Worm (Caenorhabditis elegans): ENCODE measurements around the gene spp-21.

Gene spp-21

DNA sequence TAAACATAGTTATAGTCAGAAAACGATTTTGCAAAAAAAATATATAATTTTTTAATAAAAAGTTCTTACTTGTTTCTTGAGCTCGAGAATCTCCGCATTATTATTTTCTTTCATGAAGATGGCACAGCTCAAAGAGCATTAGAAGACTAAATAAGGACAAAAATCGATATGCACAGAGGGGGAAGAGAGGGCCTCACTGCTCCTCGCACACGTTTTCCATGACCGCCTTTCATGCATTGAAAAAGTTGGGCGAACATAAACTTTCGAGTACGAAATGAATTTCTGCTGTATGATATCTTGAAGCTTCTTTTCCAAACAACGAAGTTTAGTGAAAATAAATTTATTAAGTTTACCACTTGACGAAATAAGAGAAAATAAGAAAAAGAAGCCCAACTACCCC lies 21.3 kb downstream of the spp-21 start, which contains the start of gene ccdc-149:
TSS of gene ccdc-149 (minus strand) at position 221 of the 400 bp plus-strand sequence.
- TF ChIP-seq sptf-1 (tag; optimal IDR thresholded peaks at IDR 0.05) (no peak), unc-62 (GFP tag; optimal IDR thresholded peaks at IDR 0.05) (no peak), lsy-2 (tag; optimal IDR thresholded peaks at IDR 0.05) (no peak), ceh-43 (GFP tag; optimal IDR thresholded peaks at IDR 0.05) (no peak), nhr-2 (tag; optimal IDR thresholded peaks at IDR 0.05) (no peak), hlh-1 (tag; optimal IDR thresholded peaks at IDR 0.05) (no peak), unc-120 (tag; optimal IDR thresholded peaks at IDR 0.05; ENCODE audit: poor library complexity, severe bottlenecking) (no peak), elt-1 (tag; optimal IDR thresholded peaks at IDR 0.05; ENCODE audit: borderline replicate concordance, insufficient read depth) (no peak), ham-2 (GFP tag; optimal IDR thresholded peaks at IDR 0.05) (no peak), cnd-1 (tag; optimal IDR thresholded peaks at IDR 0.05) (no peak), drap-1 (GFP tag; optimal IDR thresholded peaks at IDR 0.05) (no peak), ceh-39 (tag; optimal IDR thresholded peaks at IDR 0.05) (no peak), elt-3 (tag; optimal IDR thresholded peaks at IDR 0.05) (no peak), nhr-12 (tag; optimal IDR thresholded peaks at IDR 0.05) (no peak), flh-1 (GFP tag; optimal IDR thresholded peaks at IDR 0.05) (no peak), nhr-237 (tag; optimal IDR thresholded peaks at IDR 0.05) (no peak), lin-32 (GFP tag; optimal IDR thresholded peaks at IDR 0.05) (no peak), nhr-28 (tag; optimal IDR thresholded peaks at IDR 0.05) (no peak)

DNA sequence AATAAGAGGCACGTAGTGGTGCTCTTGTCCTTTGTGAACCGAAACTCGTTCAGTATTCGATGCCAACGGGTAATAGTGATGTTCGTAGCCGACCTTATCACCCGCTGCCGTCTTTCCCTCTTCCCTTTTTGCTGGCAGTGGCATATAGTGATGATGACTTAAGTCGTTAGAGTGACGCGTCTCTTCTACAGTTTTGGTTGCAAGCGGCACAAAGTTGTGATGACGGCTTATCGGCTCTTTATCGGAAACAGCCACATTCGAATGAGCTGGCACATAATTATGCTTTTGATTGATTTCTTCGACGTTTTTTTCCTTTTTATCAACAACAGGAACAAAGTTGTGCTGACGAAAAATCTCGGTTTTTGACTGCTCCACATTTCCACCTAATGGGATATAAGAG lies 25.5 kb downstream of the spp-21 start:
- TF ChIP-seq drap-1 (GFP tag; optimal IDR thresholded peaks at IDR 0.05) (no peak), sem-2 (GFP tag; optimal IDR thresholded peaks at IDR 0.05) (no peak), elt-3 (tag; optimal IDR thresholded peaks at IDR 0.05) (no peak), nhr-76 (tag; optimal IDR thresholded peaks at IDR 0.05) (no peak), M03D4.4 (tag; optimal IDR thresholded peaks at IDR 0.05) (no peak), snpc-4 (tag; optimal IDR thresholded peaks at IDR 0.05) (no peak), nhr-2 (tag; optimal IDR thresholded peaks at IDR 0.05) (no peak), ceh-39 (tag; optimal IDR thresholded peaks at IDR 0.05) (no peak), elt-1 (tag; optimal IDR thresholded peaks at IDR 0.05; ENCODE audit: borderline replicate concordance, insufficient read depth) (no peak)

DNA sequence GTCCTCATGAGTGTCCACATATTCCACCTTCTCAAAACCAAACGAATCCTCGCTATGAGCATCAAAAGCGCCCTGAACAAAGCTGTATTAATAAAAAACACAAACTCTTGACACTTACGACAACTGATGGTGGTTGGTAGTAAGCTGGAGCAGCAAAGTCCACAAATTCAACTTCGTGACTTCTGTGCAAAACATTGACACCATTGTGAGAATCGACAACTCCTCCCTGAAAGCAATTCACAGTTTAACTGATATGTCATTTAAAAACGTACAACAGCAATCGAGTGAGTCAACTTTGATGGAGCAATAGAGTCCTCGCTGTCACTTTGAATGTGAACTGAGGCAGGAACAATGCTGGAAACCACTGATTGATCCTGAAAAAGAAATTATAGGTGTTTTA lies 27.5 kb downstream of the spp-21 start:
- TF ChIP-seq mls-2 (tag; optimal IDR thresholded peaks at IDR 0.05) (no peak), sem-2 (GFP tag; optimal IDR thresholded peaks at IDR 0.05) (no peak), drap-1 (GFP tag; optimal IDR thresholded peaks at IDR 0.05) (no peak)

DNA sequence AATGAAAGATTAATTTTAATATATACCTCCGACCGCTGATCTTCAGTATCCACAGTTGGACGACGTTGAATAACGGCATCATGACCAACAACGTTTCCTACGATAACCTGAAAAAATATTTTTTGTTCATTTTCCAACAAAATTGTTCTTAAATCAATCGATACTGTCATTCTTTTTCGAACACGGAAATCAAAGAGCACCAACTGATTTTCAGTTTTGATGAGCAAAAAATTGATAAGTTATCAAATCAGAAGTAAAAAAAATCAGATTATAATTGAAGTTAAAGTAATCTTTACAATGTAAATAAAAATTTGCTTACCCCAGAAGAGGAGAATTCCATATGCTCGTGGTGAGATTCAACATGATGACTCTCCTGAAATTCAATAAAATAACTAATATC lies 28.5 kb downstream of the spp-21 start:
- TF ChIP-seq lin-32 (GFP tag; optimal IDR thresholded peaks at IDR 0.05) (no peak), ham-2 (GFP tag; optimal IDR thresholded peaks at IDR 0.05) (no peak), nhr-237 (tag; optimal IDR thresholded peaks at IDR 0.05) (no peak), tbx-8 (GFP tag; optimal IDR thresholded peaks at IDR 0.05) (no peak), ceh-83 (GFP tag; optimal IDR thresholded peaks at IDR 0.05) (no peak), ces-1 (GFP tag; optimal IDR thresholded peaks at IDR 0.05) (no peak), lin-13 (tag; optimal IDR thresholded peaks at IDR 0.05) (no peak), lsy-2 (tag; optimal IDR thresholded peaks at IDR 0.05) (no peak), mls-2 (tag; optimal IDR thresholded peaks at IDR 0.05) (no peak), drap-1 (GFP tag; optimal IDR thresholded peaks at IDR 0.05) (no peak)

DNA sequence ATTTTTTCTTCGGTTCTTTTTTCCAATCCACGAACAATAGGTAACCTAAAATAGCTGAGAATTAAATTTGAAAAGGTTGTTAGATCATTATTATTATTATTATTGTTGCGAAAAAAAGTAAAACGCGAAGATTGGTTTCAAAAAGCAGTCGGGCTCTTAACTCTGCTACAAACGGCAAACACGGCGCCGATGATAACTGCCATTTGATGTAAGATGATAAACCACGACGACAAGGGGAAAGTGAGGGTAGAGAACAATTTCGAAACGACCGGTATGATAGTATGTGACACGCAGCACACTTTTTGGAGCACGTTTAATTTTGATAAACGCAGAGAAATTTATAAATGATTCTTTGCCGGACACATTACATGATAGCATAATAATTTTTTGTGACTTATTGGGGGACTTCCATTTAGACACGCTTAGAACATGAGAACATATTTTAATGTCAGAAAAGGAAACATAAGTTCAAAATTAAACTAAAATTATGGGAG lies 29.1 kb downstream of the spp-21 start, which contains the start of gene hpo-34:
TSS of gene hpo-34 (minus strand) at position 51 of the 494 bp plus-strand sequence.
- no peak for TF ChIP-seq nhr-237 (tag; optimal IDR thresholded peaks at IDR 0.05)

DNA sequence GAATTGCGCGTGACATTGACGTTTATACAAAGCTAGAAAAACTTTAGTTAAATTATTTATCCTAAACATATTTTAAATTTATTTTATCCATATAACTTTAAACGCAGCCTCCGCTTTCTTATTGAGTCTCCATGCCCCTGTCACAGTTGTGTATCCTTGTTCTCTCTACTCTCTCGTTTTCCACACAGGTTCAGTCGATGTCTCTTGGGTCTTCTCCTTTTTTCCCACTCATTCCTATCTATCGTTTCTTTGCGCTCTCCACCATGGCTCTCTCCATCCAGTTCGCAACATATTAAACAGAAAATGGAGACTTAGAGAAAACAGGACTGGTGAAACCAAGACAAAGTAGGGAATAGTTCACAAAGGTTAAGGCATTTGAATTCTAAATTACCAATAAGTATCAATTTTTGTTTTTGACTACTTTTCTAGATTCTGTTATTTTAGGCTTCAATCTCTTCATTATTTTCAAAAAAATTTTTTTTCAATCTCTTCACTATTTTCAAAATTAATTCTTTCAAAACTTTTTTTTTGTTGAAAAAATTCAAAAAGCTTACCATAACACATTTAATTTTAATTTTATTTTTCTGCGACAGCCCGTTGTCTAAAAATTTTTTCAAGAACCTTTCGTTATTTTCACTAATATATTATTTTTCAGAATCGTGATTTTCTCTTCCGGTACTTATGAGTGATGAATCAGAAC lies 32.3 kb downstream of the spp-21 start, which contains the start of gene sdc-2:
TSS of gene sdc-2 (plus strand) at position 650 of the 700 bp plus-strand sequence.
- TF ChIP-seq elt-3 (tag; optimal IDR thresholded peaks at IDR 0.05) (no peak), M03D4.4 (tag; optimal IDR thresholded peaks at IDR 0.05) (no peak), drap-1 (GFP tag; optimal IDR thresholded peaks at IDR 0.05) (peak; percentile 14), unc-62 (GFP tag; optimal IDR thresholded peaks at IDR 0.05) (peak; percentile 43), nhr-28 (tag; optimal IDR thresholded peaks at IDR 0.05) (no peak), bed-3 (GFP tag; optimal IDR thresholded peaks at IDR 0.05) (no peak), tbx-8 (GFP tag; optimal IDR thresholded peaks at IDR 0.05) (no peak), ceh-39 (tag; optimal IDR thresholded peaks at IDR 0.05) (no peak), unc-120 (tag; optimal IDR thresholded peaks at IDR 0.05; ENCODE audit: poor library complexity, severe bottlenecking) (peak; percentile 82), ceh-43 (GFP tag; optimal IDR thresholded peaks at IDR 0.05) (no peak), lsy-2 (tag; optimal IDR thresholded peaks at IDR 0.05) (no peak), ces-1 (GFP tag; optimal IDR thresholded peaks at IDR 0.05) (no peak), mep-1 (tag; optimal IDR thresholded peaks at IDR 0.05) (peak; percentile 70), flh-1 (GFP tag; optimal IDR thresholded peaks at IDR 0.05) (no peak), ham-2 (GFP tag; optimal IDR thresholded peaks at IDR 0.05) (no peak), cnd-1 (tag; optimal IDR thresholded peaks at IDR 0.05) (peak; percentile 26), nhr-237 (tag; optimal IDR thresholded peaks at IDR 0.05) (peak; percentile 61), pha-4 (tag; optimal IDR thresholded peaks at IDR 0.05) (peak; percentile 52), mab-5 (tag; optimal IDR thresholded peaks at IDR 0.05) (no peak), sem-2 (GFP tag; optimal IDR thresholded peaks at IDR 0.05) (no peak), lin-13 (tag; optimal IDR thresholded peaks at IDR 0.05) (no peak), hlh-1 (tag; optimal IDR thresholded peaks at IDR 0.05) (peak; percentile 75), ceh-83 (GFP tag; optimal IDR thresholded peaks at IDR 0.05) (no peak), nhr-12 (tag; optimal IDR thresholded peaks at IDR 0.05) (no peak), snpc-4 (tag; optimal IDR thresholded peaks at IDR 0.05) (no peak), nhr-76 (tag; optimal IDR thresholded peaks at IDR 0.05) (no peak), nhr-2 (tag; optimal IDR thresholded peaks at IDR 0.05) (no peak), blmp-1 (tag; optimal IDR thresholded peaks at IDR 0.05) (no peak), lin-32 (GFP tag; optimal IDR thresholded peaks at IDR 0.05) (no peak), elt-1 (tag; optimal IDR thresholded peaks at IDR 0.05; ENCODE audit: borderline replicate concordance, insufficient read depth) (no peak), mls-2 (tag; optimal IDR thresholded peaks at IDR 0.05) (no peak), zip-8 (tag; optimal IDR thresholded peaks at IDR 0.05) (no peak)
